Worm (Caenorhabditis elegans): Measurements from ENCODE around the gene hsp-90.

Gene hsp-90

DNA sequence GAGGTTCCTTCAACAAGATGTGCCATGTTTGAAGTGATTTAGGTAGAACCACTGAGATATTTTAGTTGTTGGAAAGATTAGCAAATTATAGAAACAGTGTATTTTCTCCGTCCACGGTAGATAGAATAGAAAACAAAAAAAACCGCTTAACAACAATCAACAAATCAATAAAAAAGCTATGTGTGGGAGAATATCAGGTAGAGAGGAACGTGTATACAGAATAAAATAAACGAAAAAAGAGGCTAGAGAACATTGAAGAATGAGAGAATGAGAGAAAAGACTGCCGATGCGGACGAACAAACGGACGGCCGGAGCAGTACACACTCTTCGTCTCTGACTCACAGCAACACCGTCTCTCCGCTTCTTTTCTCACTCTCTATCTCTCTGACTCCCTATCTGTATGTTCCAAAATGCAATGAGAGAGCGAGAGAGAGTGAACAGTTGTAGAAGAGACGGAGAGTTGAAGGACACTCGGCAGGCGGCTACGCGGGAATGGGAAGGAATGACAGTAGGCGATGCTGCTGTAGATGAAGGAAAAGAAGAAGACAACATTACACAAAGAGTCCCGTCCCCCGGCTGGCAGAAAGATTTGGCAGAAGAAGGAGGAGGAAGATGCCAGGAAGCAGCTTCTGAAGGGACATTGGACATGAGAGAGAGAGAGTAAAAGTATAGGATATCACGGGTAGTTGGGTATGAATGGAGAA is 12.0 kb downstream of the hsp-90 start, which contains the start of gene unc-112 (continued):
- TF ChIP-seq nhr-76 (tag; optimal IDR thresholded peaks at IDR 0.05): no peak
- TF ChIP-seq egl-13 (tag; optimal IDR thresholded peaks at IDR 0.05): no peak
- peak; percentile 74 for TF ChIP-seq swsn-7 (tag; optimal IDR thresholded peaks at IDR 0.05)
- peak; percentile 92 for TF ChIP-seq mep-1 (tag; optimal IDR thresholded peaks at IDR 0.05)
- no peak for TF ChIP-seq C04F5.9 (tag; optimal IDR thresholded peaks at IDR 0.05)
- TF ChIP-seq sptf-1 (tag; optimal IDR thresholded peaks at IDR 0.05): no peak
- no peak for TF ChIP-seq ceh-63 (GFP tag; optimal IDR thresholded peaks at IDR 0.05)
- TF ChIP-seq nhr-47 (tag; optimal IDR thresholded peaks at IDR 0.05): no peak
- TF ChIP-seq unc-62 (GFP tag; optimal IDR thresholded peaks at IDR 0.05): no peak
- TF ChIP-seq ceh-88 (GFP tag; IDR thresholded peaks at IDR 0.05): no peak

DNA sequence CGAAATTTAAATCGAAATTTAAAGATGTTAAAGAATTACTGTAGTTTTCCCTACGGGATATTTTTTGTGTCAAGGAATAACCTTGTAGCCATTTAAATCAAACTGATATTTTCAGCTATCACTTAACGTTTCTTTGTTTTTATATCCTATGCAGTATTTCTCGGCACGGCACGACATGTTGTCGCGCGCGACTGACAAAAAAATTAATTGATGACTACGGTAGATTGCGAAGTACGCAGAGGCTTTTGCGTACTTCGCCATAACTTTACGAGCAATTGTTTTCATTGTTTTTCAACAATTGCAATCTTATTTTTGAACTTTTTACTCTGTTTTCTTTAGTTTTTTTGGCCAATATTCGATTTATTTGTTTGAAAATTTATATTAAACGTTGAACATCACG is 13.3 kb downstream of the hsp-90 start:
- TF ChIP-seq ets-5 (GFP tag; IDR thresholded peaks at IDR 0.05) (no peak), lin-15B (tag; optimal IDR thresholded peaks at IDR 0.05) (no peak), nhr-12 (tag; optimal IDR thresholded peaks at IDR 0.05) (no peak), hlh-4 (tag; optimal IDR thresholded peaks at IDR 0.05) (no peak), egl-27 (tag; optimal IDR thresholded peaks at IDR 0.05) (no peak), lin-14 (GFP tag; optimal IDR thresholded peaks at IDR 0.05) (no peak), fos-1 (tag; optimal IDR thresholded peaks at IDR 0.05) (no peak), ceh-90 (tag; optimal IDR thresholded peaks at IDR 0.05) (no peak), unc-98 (GFP tag; IDR thresholded peaks at IDR 0.05) (no peak), dpl-1 (GFP tag; optimal IDR thresholded peaks at IDR 0.05) (no peak), hlh-17 (GFP tag; optimal IDR thresholded peaks at IDR 0.05; ENCODE audit: borderline replicate concordance) (no peak)

DNA sequence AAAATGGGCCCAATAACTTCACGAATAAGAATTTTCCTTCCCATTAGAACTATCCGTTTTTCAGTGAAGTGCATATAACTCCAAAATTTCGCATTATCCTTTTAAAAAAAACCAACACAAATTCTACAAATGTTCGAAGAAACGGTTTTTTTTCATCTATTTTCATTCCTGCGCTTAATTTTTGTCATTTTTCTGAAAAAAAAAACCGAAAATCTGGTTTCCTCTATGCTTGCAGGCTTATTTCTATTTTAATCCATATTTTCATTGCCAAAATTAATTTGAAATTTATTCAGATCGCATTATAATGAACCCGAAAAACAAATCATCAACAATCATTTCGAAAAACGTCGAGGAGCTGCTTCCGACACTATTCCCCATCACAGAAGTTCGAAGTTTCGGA is 13.9 kb downstream of the hsp-90 start, which contains the start of gene set-5:
Gene set-5 (plus strand): TSS at position 301 of the 400 bp plus-strand sequence.
- no peak for TF ChIP-seq grh-1 (GFP tag; IDR thresholded peaks at IDR 0.05)
- TF ChIP-seq efl-1 (optimal IDR thresholded peaks at IDR 0.05): no peak
- no peak for TF ChIP-seq efl-1 (GFP tag; optimal IDR thresholded peaks at IDR 0.05 in 1 of 2)
- no peak for TF ChIP-seq ztf-4 (tag; optimal IDR thresholded peaks at IDR 0.05)
- TF ChIP-seq ceh-82 (tag; optimal IDR thresholded peaks at IDR 0.05): no peak
- TF ChIP-seq F16B12.6 (tag; optimal IDR thresholded peaks at IDR 0.05): no peak
- TF ChIP-seq aly-2 (tag; optimal IDR thresholded peaks at IDR 0.05): no peak
- TF ChIP-seq Y116A8C.19 (tag; optimal IDR thresholded peaks at IDR 0.05; ENCODE audit: borderline replicate concordance): no peak
- no peak for TF ChIP-seq mdl-1 (tag; optimal IDR thresholded peaks at IDR 0.05)
- no peak for TF ChIP-seq sox-4 (tag; optimal IDR thresholded peaks at IDR 0.05)
- TF ChIP-seq unc-98 (GFP tag; IDR thresholded peaks at IDR 0.05): no peak
- TF ChIP-seq nhr-20 (tag; optimal IDR thresholded peaks at IDR 0.05): no peak
- TF ChIP-seq nhr-84 (tag; optimal IDR thresholded peaks at IDR 0.05): no peak

DNA sequence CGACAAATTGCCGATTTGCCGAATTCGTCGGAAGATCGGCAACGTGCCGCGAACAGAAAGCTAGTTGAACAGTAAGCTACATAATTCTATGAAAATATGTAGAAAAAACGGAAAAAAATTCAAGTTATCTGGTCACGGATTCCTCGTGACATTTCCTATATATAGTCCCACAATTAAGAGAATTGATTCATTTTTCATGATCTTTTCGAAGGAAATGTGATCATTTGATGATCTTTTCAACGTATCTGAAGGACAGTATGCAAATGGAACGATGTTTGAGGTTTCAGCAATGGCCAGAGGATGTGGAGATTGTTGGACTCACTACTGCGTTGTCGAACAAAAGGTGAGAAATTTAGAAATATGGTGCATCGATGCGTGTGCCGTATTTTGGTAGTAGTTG is 23.2 kb downstream of the hsp-90 start, which contains the start of gene R08A2.9:
Gene R08A2.9 (plus strand): TSS at position 301 of the 400 bp plus-strand sequence.
- TF ChIP-seq nhr-28 (tag; optimal IDR thresholded peaks at IDR 0.05) (no peak), hpl-2 (GFP tag; optimal IDR thresholded peaks at IDR 0.05) (no peak), dsc-1 (tag; optimal IDR thresholded peaks at IDR 0.05) (no peak), nhr-12 (tag; optimal IDR thresholded peaks at IDR 0.05) (no peak), elt-3 (tag; optimal IDR thresholded peaks at IDR 0.05) (no peak), nhr-77 (tag; optimal IDR thresholded peaks at IDR 0.05) (no peak), ama-1 (optimal IDR thresholded peaks at IDR 0.05) (no peak), elt-2 (tag; optimal IDR thresholded peaks at IDR 0.05) (no peak), ceh-82 (tag; optimal IDR thresholded peaks at IDR 0.05) (no peak), lin-15B (tag; optimal IDR thresholded peaks at IDR 0.05) (no peak), zip-4 (GFP tag; optimal IDR thresholded peaks at IDR 0.05) (no peak), tbx-2 (tag; optimal IDR thresholded peaks at IDR 0.05) (no peak), lin-35 (GFP tag; optimal IDR thresholded peaks at IDR 0.05) (no peak), nhr-47 (tag; optimal IDR thresholded peaks at IDR 0.05) (no peak), Y116A8C.19 (tag; optimal IDR thresholded peaks at IDR 0.05; ENCODE audit: borderline replicate concordance) (no peak), rnt-1 (tag; optimal IDR thresholded peaks at IDR 0.05) (no peak), grh-1 (GFP tag; IDR thresholded peaks at IDR 0.05) (no peak), dpl-1 (GFP tag; optimal IDR thresholded peaks at IDR 0.05) (no peak), tlp-1 (tag; optimal IDR thresholded peaks at IDR 0.05) (no peak), nhr-11 (tag; optimal IDR thresholded peaks at IDR 0.05) (no peak)
